Fruit fly (Drosophila melanogaster) whole organism, wandering third instar larva: Measurements from ENCODE around the gene hdm.

Source experiments
- Abd-B ChIP-seq: fragments of >200 bp; optimal IDR thresholded peaks from 2 replicates; lab custom pipeline; 2017; ENCODE audit warnings: missing biosample characterization, missing genetic modification characterization
- CG32264 ChIP-seq: fragments of 200-800 bp; sonication (Bioruptor generic); optimal IDR thresholded peaks from 2 replicates; lab custom pipeline; 2016; ENCODE audit warnings: missing biosample characterization, missing genetic modification characterization
- CG9705 ChIP-seq: fragments of 200-800 bp; sonication (Bioruptor generic); optimal IDR thresholded peaks from 2 replicates; lab custom pipeline; 2018; ENCODE audit warnings: missing biosample characterization, mild to moderate bottlenecking, missing genetic modification characterization
- CrebA ChIP-seq: fragments of 200-800 bp; sonication (Bioruptor generic); optimal IDR thresholded peaks from 2 replicates; lab custom pipeline; 2016; ENCODE audit warnings: missing biosample characterization, mild to moderate bottlenecking, missing genetic modification characterization, borderline replicate concordance
- Dfd ChIP-seq: fragments of >200 bp; optimal IDR thresholded peaks from 2 replicates; lab custom pipeline; 2017; ENCODE audit warnings: missing biosample characterization, missing genetic modification characterization
- Dif ChIP-seq: fragments of 200-275, 200-300 bp; sonication (Bioruptor generic); optimal IDR thresholded peaks from 2 replicates; lab custom pipeline; 2018; ENCODE audit warnings: missing biosample characterization, missing genetic modification characterization; ENCODE audit not compliant: partially characterized antibody
- GATAd ChIP-seq: sonication (Bioruptor generic); optimal IDR thresholded peaks from 2 replicates; lab custom pipeline; 2016; ENCODE audit warnings: missing biosample characterization, missing genetic modification characterization
- HLH106 ChIP-seq: fragments of 200-800 bp; optimal IDR thresholded peaks from 3 replicates; lab custom pipeline; 2019; ENCODE audit warnings: missing biosample characterization, mild to moderate bottlenecking, missing genetic modification characterization, moderate library complexity
- Hnf4 ChIP-seq: fragments of 200-800 bp; sonication (Bioruptor generic); optimal IDR thresholded peaks from 2 replicates; lab custom pipeline; 2016; ENCODE audit warnings: missing biosample characterization, mild to moderate bottlenecking, missing genetic modification characterization
- Hr78 ChIP-seq: fragments of >200 bp; optimal IDR thresholded peaks from 2 replicates; lab custom pipeline; 2017; ENCODE audit warnings: missing biosample characterization, missing genetic modification characterization
- Hr83 ChIP-seq: fragments of 200-300 bp; sonication (Bioruptor generic); optimal IDR thresholded peaks from 2 replicates; lab custom pipeline; 2016; ENCODE audit warnings: missing biosample characterization, mild to moderate bottlenecking, missing genetic modification characterization, moderate library complexity; ENCODE audit not compliant: poor library complexity, severe bottlenecking
- Jra ChIP-seq: sonication (Bioruptor generic); optimal IDR thresholded peaks from 2 replicates; lab custom pipeline; 2016; ENCODE audit warnings: missing biosample characterization, missing genetic modification characterization
- Mio ChIP-seq: sonication (Bioruptor generic); optimal IDR thresholded peaks from 2 replicates; lab custom pipeline; 2016; ENCODE audit warnings: missing biosample characterization, missing genetic modification characterization
- Myc ChIP-seq: fragments of >200 bp; optimal IDR thresholded peaks from 2 replicates; lab custom pipeline; 2017
- N ChIP-seq: fragments of >200 bp; optimal IDR thresholded peaks from 2 replicates; lab custom pipeline; 2018; ENCODE audit warnings: missing biosample characterization, missing external identifiers, missing genetic modification characterization
- OdsH ChIP-seq: fragments of 200-800 bp; sonication (Bioruptor generic); optimal IDR thresholded peaks from 2 replicates; lab custom pipeline; 2016; ENCODE audit warnings: missing biosample characterization, mild to moderate bottlenecking, missing genetic modification characterization
- Rel ChIP-seq, 2 experiments: fragments of 200-800 bp; sonication (Bioruptor generic) in 1 of 2; optimal IDR thresholded peaks; 2 replicates in 1 of 2; 3 replicates in 1 of 2; lab custom pipeline; 2016 to 2019; ENCODE audit warnings: mild to moderate bottlenecking in 2 of 2, missing biosample characterization in 2 of 2, missing genetic modification characterization in 2 of 2, moderate library complexity in 1 of 2
- Sp1 ChIP-seq: fragments of 200-800 bp; sonication (Bioruptor generic); optimal IDR thresholded peaks from 3 replicates; lab custom pipeline; 2019; ENCODE audit warnings: missing biosample characterization, mild to moderate bottlenecking, missing genetic modification characterization, moderate library complexity
- Vsx2 ChIP-seq: fragments of 200-300, 225-300 bp; sonication (Bioruptor generic); optimal IDR thresholded peaks from 2 replicates; lab custom pipeline; 2018; ENCODE audit warnings: missing biosample characterization, missing genetic modification characterization; ENCODE audit not compliant: partially characterized antibody
- br ChIP-seq: fragments of 200-800 bp; sonication (Bioruptor generic); optimal IDR thresholded peaks from 2 replicates; lab custom pipeline; 2016; ENCODE audit warnings: missing biosample characterization, missing genetic modification characterization
- brk ChIP-seq: fragments of 200-800 bp; sonication (Bioruptor generic); optimal IDR thresholded peaks from 2 replicates; lab custom pipeline; 2016; ENCODE audit warnings: missing biosample characterization, mild to moderate bottlenecking, missing genetic modification characterization
- dl ChIP-seq, 2 experiments: fragments of 175-275, 200-275 bp in 1 of 2; fragments of 200-275 bp in 1 of 2; sonication (Bioruptor generic); optimal IDR thresholded peaks; lab custom pipeline; 2018; ENCODE audit warnings: mild to moderate bottlenecking in 2 of 2, missing biosample characterization in 2 of 2, missing genetic modification characterization in 2 of 2, moderate library complexity in 2 of 2; ENCODE audit not compliant: partially characterized antibody in 2 of 2, insufficient read depth in 1 of 2
- dmrt93B ChIP-seq: fragments of 200-800 bp; sonication (Bioruptor generic); optimal IDR thresholded peaks from 2 replicates; lab custom pipeline; 2018; ENCODE audit warnings: missing biosample characterization, mild to moderate bottlenecking, missing genetic modification characterization
- dsf ChIP-seq: sonication (Bioruptor generic); optimal IDR thresholded peaks from 2 replicates; lab custom pipeline; 2016; ENCODE audit warnings: missing biosample characterization, missing genetic modification characterization, borderline replicate concordance
- ey ChIP-seq: fragments of 200-800 bp; sonication (Bioruptor generic); optimal IDR thresholded peaks from 2 replicates; lab custom pipeline; 2016; ENCODE audit warnings: missing biosample characterization, missing genetic modification characterization
- foxo ChIP-seq, 2 experiments: fragments of 200-800 bp; sonication (Bioruptor generic); optimal IDR thresholded peaks; 2 replicates in 1 of 2; 3 replicates in 1 of 2; lab custom pipeline; 2016 to 2017; ENCODE audit warnings: missing biosample characterization in 2 of 2, missing genetic modification characterization in 2 of 2
- fru ChIP-seq: fragments of 200-800 bp; sonication (Bioruptor generic); optimal IDR thresholded peaks from 3 replicates; lab custom pipeline; 2016; ENCODE audit warnings: missing biosample characterization, mild to moderate bottlenecking, missing genetic modification characterization
- h ChIP-seq: fragments of 200-800 bp; sonication (Bioruptor generic); optimal IDR thresholded peaks from 3 replicates; lab custom pipeline; 2016; ENCODE audit warnings: missing biosample characterization, mild to moderate bottlenecking, missing genetic modification characterization
- jim ChIP-seq: fragments of 175-275, 200-325 bp; sonication (Bioruptor generic); optimal IDR thresholded peaks from 2 replicates; lab custom pipeline; 2016; ENCODE audit warnings: missing biosample characterization, mild to moderate bottlenecking, missing genetic modification characterization
- lola ChIP-seq: fragments of >200 bp; optimal IDR thresholded peaks from 2 replicates; lab custom pipeline; 2017; ENCODE audit warnings: missing biosample characterization, missing genetic modification characterization
- pan ChIP-seq: fragments of >200 bp; optimal IDR thresholded peaks from 2 replicates; lab custom pipeline; 2017
- psq ChIP-seq: fragments of 200-800 bp; sonication (Bioruptor generic); optimal IDR thresholded peaks from 3 replicates; lab custom pipeline; 2017; ENCODE audit warnings: missing biosample characterization, mild to moderate bottlenecking, missing genetic modification characterization, moderate library complexity
- rgr ChIP-seq: fragments of 200-800 bp; sonication (Bioruptor generic); optimal IDR thresholded peaks from 3 replicates; lab custom pipeline; 2016; ENCODE audit warnings: missing biosample characterization, mild to moderate bottlenecking, missing genetic modification characterization
- sage ChIP-seq: fragments of 200-800 bp; sonication (Bioruptor generic); optimal IDR thresholded peaks from 2 replicates; lab custom pipeline; 2016; ENCODE audit warnings: missing biosample characterization, mild to moderate bottlenecking, missing genetic modification characterization
- sv ChIP-seq: fragments of 200-800 bp; sonication (Bioruptor generic); optimal IDR thresholded peaks from 3 replicates; lab custom pipeline; 2016; ENCODE audit warnings: missing biosample characterization, missing genetic modification characterization
- tai ChIP-seq: sonication (Bioruptor generic); optimal IDR thresholded peaks from 2 replicates; lab custom pipeline; 2016; ENCODE audit warnings: missing biosample characterization, missing genetic modification characterization
- usp ChIP-seq: fragments of >200 bp; optimal IDR thresholded peaks from 2 replicates; lab custom pipeline; 2017; ENCODE audit warnings: missing biosample characterization, missing genetic modification characterization
- woc ChIP-seq: sonication (Bioruptor generic); optimal IDR thresholded peaks from 2 replicates; lab custom pipeline; 2016; ENCODE audit warnings: missing biosample characterization, mild to moderate bottlenecking, missing genetic modification characterization

The hdm gene

dm6 chrX:7935798-7936572 is 16.1 kb upstream of the hdm start, which contains the start of gene Ubr3:
Ubr3 (plus strand) TSS chrX:7935896.
- TF ChIP-seq usp (GFP tag; lab: Kevin White, UChicago) (no peak), ey (GFP tag; lab: Kevin White, UChicago) (no peak), HLH106 (tag; lab: Kevin White, UChicago) (no peak), dl (GFP tag; optimal IDR thresholded peaks at IDR 0.05; lab: Kevin White, UChicago; ENCODE audit: insufficient read depth in 1 of 2, partially characterized antibody in 2 of 2) (no peak), CrebA (GFP tag; lab: Kevin White, UChicago) (no peak), Mio (no peak), h (GFP tag; lab: Kevin White, UChicago) (peak; percentile 59), pan (lab: Kevin White, UChicago) (no peak), psq (GFP tag; lab: Kevin White, UChicago) (peak; percentile 27), Rel (GFP tag; optimal IDR thresholded peaks at IDR 0.05; lab: Kevin White, UChicago) (no peak), Rel (tag; optimal IDR thresholded peaks at IDR 0.05; lab: Kevin White, UChicago) (peak; percentile 91), jim (GFP tag; lab: Kevin White, UChicago) (no peak), dsf (no peak), Abd-B (GFP tag; lab: Kevin White, UChicago) (peak; percentile 11), Hr83 (no peak), lola (no peak), GATAd (GFP tag; lab: Kevin White, UChicago) (no peak), CG9705 (GFP tag; lab: Kevin White, UChicago) (no peak), Sp1 (GFP tag; lab: Kevin White, UChicago) (peak; percentile 10), Hr78 (GFP tag; lab: Kevin White, UChicago) (no peak), Jra (GFP tag; lab: Kevin White, UChicago) (peak; percentile 54), rgr (GFP tag; lab: Kevin White, UChicago) (peak; percentile 1), br (GFP tag; lab: Kevin White, UChicago) (no peak), CG32264 (GFP tag; lab: Kevin White, UChicago) (no peak), fru (peak; percentile 27), sv (GFP tag; lab: Kevin White, UChicago) (no peak), woc (no peak), Dif (no peak), Vsx2 (GFP tag; lab: Kevin White, UChicago) (no peak), foxo (GFP tag; optimal IDR thresholded peaks at IDR 0.05; lab: Kevin White, UChicago) (peak in 1 of 2 experiments; percentile 42), Hnf4 (GFP tag; lab: Kevin White, UChicago) (no peak), tai (GFP tag; lab: Kevin White, UChicago) (no peak), brk (no peak), OdsH (GFP tag; lab: Kevin White, UChicago) (peak; percentile 9), dmrt93B (GFP tag; lab: Kevin White, UChicago) (no peak), sage (GFP tag; lab: Kevin White, UChicago) (no peak), Myc (no peak), N (peak; percentile 7), Dfd (GFP tag; lab: Kevin White, UChicago) (no peak)

DNA sequence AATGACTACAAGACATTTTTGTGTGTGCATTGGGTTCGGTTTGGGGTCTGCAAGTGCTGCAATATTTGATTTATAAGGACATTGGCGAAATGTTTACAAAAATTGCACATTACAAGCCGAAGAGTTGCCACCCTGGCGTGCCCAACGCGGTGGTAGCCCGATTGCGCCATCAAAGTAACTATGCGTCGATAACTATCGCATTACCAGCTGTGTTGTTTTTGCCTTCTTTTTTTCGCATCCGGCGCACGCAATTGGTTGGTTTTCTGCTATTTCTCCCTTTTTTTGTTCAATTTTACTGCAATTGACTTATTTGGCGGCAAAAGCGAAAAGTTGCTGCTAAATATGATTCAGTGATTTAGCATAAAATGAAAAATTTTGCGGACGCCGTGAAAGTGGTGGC is 14.7 kb upstream of the hdm start, which contains the start of gene RpS14b:
Gene RpS14b (plus strand): TSS at position 220 of the 400 bp plus-strand sequence.
- peak; percentile 30 for TF ChIP-seq CG32264 (GFP tag; lab: Kevin White, UChicago)
- TF ChIP-seq lola = no peak
- TF ChIP-seq Myc = no peak
- peak; percentile 51 for TF ChIP-seq sv (GFP tag; lab: Kevin White, UChicago)
- peak; percentile 46 for TF ChIP-seq OdsH (GFP tag; lab: Kevin White, UChicago)
- peak; percentile 49 for TF ChIP-seq CG9705 (GFP tag; lab: Kevin White, UChicago)
- peak; percentile 74 for TF ChIP-seq Sp1 (GFP tag; lab: Kevin White, UChicago)
- TF ChIP-seq h (GFP tag; lab: Kevin White, UChicago) = peak; percentile 71
- TF ChIP-seq dsf = peak; percentile 58
- no peak for TF ChIP-seq Rel (GFP tag; optimal IDR thresholded peaks at IDR 0.05; lab: Kevin White, UChicago)
- peak; percentile 76 for TF ChIP-seq Rel (tag; optimal IDR thresholded peaks at IDR 0.05; lab: Kevin White, UChicago)
- TF ChIP-seq dl (GFP tag; optimal IDR thresholded peaks at IDR 0.05; lab: Kevin White, UChicago; ENCODE audit: insufficient read depth in 1 of 2, partially characterized antibody in 2 of 2) = no peak
- no peak for TF ChIP-seq Vsx2 (GFP tag; lab: Kevin White, UChicago)
- TF ChIP-seq Dif = no peak
- no peak for TF ChIP-seq N
- peak; percentile 81 for TF ChIP-seq rgr (GFP tag; lab: Kevin White, UChicago)
- peak; percentile 50 for TF ChIP-seq fru
- TF ChIP-seq GATAd (GFP tag; lab: Kevin White, UChicago) = no peak
- TF ChIP-seq woc = no peak
- no peak for TF ChIP-seq pan (lab: Kevin White, UChicago)
- TF ChIP-seq foxo (GFP tag; optimal IDR thresholded peaks at IDR 0.05; lab: Kevin White, UChicago) = peak in 1 of 2 experiments; percentile 67
- peak; percentile 27 for TF ChIP-seq sage (GFP tag; lab: Kevin White, UChicago)
- TF ChIP-seq Jra (GFP tag; lab: Kevin White, UChicago) = peak; percentile 76
- TF ChIP-seq Dfd (GFP tag; lab: Kevin White, UChicago) = no peak
- peak; percentile 50 for TF ChIP-seq HLH106 (tag; lab: Kevin White, UChicago)
- TF ChIP-seq Mio = no peak
- peak; percentile 92 for TF ChIP-seq Hr83
- no peak for TF ChIP-seq CrebA (GFP tag; lab: Kevin White, UChicago)
- TF ChIP-seq brk = no peak
- peak; percentile 69 for TF ChIP-seq br (GFP tag; lab: Kevin White, UChicago)
- no peak for TF ChIP-seq usp (GFP tag; lab: Kevin White, UChicago)
- peak; percentile 66 for TF ChIP-seq dmrt93B (GFP tag; lab: Kevin White, UChicago)
- no peak for TF ChIP-seq Abd-B (GFP tag; lab: Kevin White, UChicago)
- TF ChIP-seq ey (GFP tag; lab: Kevin White, UChicago) = peak; percentile 21
- TF ChIP-seq Hnf4 (GFP tag; lab: Kevin White, UChicago) = peak; percentile 77
- TF ChIP-seq tai (GFP tag; lab: Kevin White, UChicago) = no peak
- peak; percentile 53 for TF ChIP-seq psq (GFP tag; lab: Kevin White, UChicago)
- peak; percentile 27 for TF ChIP-seq jim (GFP tag; lab: Kevin White, UChicago)
- no peak for TF ChIP-seq Hr78 (GFP tag; lab: Kevin White, UChicago)
